Fruit fly (Drosophila melanogaster) whole organism, prepupa: ENCODE results near the gene CG34404.

Experiments used
- Blimp-1 ChIP-seq: fragments of 200-800 bp; sonication (Bioruptor generic); optimal IDR thresholded peaks from 3 replicates; lab custom pipeline; 2017; ENCODE audit warnings: missing biosample characterization, missing genetic modification characterization, mild to moderate bottlenecking, moderate library complexity, missing genetic modification reagents
- CG10631 ChIP-seq: fragments of 200-800 bp; sonication (Bioruptor generic); optimal IDR thresholded peaks from 2 replicates; lab custom pipeline; 2016; ENCODE audit warnings: missing biosample characterization, missing genetic modification characterization
- CG10669 ChIP-seq: fragments of 200-800 bp; sonication (Bioruptor generic); optimal IDR thresholded peaks from 3 replicates; lab custom pipeline; 2018; ENCODE audit warnings: missing biosample characterization, mild to moderate bottlenecking, missing genetic modification characterization, moderate library complexity
- CG11902 ChIP-seq: fragments of 200-800 bp; sonication (Bioruptor generic); optimal IDR thresholded peaks from 3 replicates; lab custom pipeline; 2016; ENCODE audit warnings: missing biosample characterization, missing genetic modification characterization
- CG15336 ChIP-seq: fragments of 200-800 bp; sonication (Bioruptor generic); IDR thresholded peaks from 2 replicates; pipeline ENCODE4 v1.3.6; 2022; ENCODE audit warnings: missing biosample characterization, missing genetic modification characterization
- CG1621 ChIP-seq: fragments of 200-800 bp; sonication (Bioruptor generic); optimal IDR thresholded peaks from 3 replicates; lab custom pipeline; 2018; ENCODE audit warnings: missing biosample characterization, mild to moderate bottlenecking, missing genetic modification characterization
- CG16779 ChIP-seq: fragments of 200-800 bp; sonication (Bioruptor generic); optimal IDR thresholded peaks from 3 replicates; lab custom pipeline; 2017; ENCODE audit warnings: missing biosample characterization, mild to moderate bottlenecking, missing genetic modification characterization
- CG3032 ChIP-seq: fragments of 200-800 bp; optimal IDR thresholded peaks from 2 replicates; lab custom pipeline; 2019; ENCODE audit warnings: missing biosample characterization, mild to moderate bottlenecking, missing genetic modification characterization, moderate library complexity
- CG31627 ChIP-seq: fragments of 200-800 bp; sonication (Bioruptor generic); optimal IDR thresholded peaks from 3 replicates; lab custom pipeline; 2016; ENCODE audit warnings: missing biosample characterization, missing genetic modification characterization
- CG32006 ChIP-seq: fragments of 200-800 bp; sonication (Bioruptor generic); optimal IDR thresholded peaks from 3 replicates; lab custom pipeline; 2017; ENCODE audit warnings: missing biosample characterization, mild to moderate bottlenecking, missing genetic modification characterization
- CG34406 ChIP-seq: fragments of 200-800 bp; sonication (Bioruptor generic); optimal IDR thresholded peaks from 3 replicates; lab custom pipeline; 2016; ENCODE audit warnings: missing biosample characterization, missing genetic modification characterization
- CG3919 ChIP-seq: fragments of 200-800 bp; sonication (Bioruptor generic); optimal IDR thresholded peaks from 3 replicates; lab custom pipeline; 2016; ENCODE audit warnings: missing biosample characterization, missing genetic modification characterization
- CG6163 ChIP-seq: fragments of 200-800 bp; sonication (Bioruptor generic); IDR thresholded peaks from 3 replicates; pipeline ENCODE4 v1.3.6; 2022; ENCODE audit warnings: missing biosample characterization, missing genetic modification characterization
- CG6792 ChIP-seq: fragments of 200-800 bp; sonication (Bioruptor generic); optimal IDR thresholded peaks from 3 replicates; lab custom pipeline; 2016; ENCODE audit warnings: missing biosample characterization, missing genetic modification characterization
- CG6808 ChIP-seq: fragments of 200-800 bp; sonication (Bioruptor generic); optimal IDR thresholded peaks from 3 replicates; lab custom pipeline; 2017; ENCODE audit warnings: missing biosample characterization, missing genetic modification characterization, mild to moderate bottlenecking, moderate library complexity, missing genetic modification reagents
- CG6854 ChIP-seq: fragments of 200-800 bp; sonication (Bioruptor generic); optimal IDR thresholded peaks from 2 replicates; lab custom pipeline; 2017; ENCODE audit warnings: missing biosample characterization, mild to moderate bottlenecking, missing genetic modification characterization
- CG7368 ChIP-seq: fragments of 200-800 bp; sonication (Bioruptor generic); optimal IDR thresholded peaks from 3 replicates; lab custom pipeline; 2016; ENCODE audit warnings: missing biosample characterization, missing genetic modification characterization
- CG8119 ChIP-seq: fragments of 200-800 bp; sonication (Bioruptor generic); IDR thresholded peaks from 3 replicates; pipeline ENCODE4 v1.3.6; 2022; ENCODE audit warnings: missing biosample characterization, missing genetic modification characterization
- CG9139 ChIP-seq: fragments of 200-800 bp; sonication (Bioruptor generic); optimal IDR thresholded peaks from 3 replicates; lab custom pipeline; 2017; ENCODE audit warnings: missing biosample characterization, mild to moderate bottlenecking, missing genetic modification characterization
- Eip75B ChIP-seq: fragments of 200-800 bp; sonication (Bioruptor generic); optimal IDR thresholded peaks from 3 replicates; lab custom pipeline; 2016; ENCODE audit warnings: missing biosample characterization, missing genetic modification characterization
- Eip78C ChIP-seq: fragments of 200-800 bp; sonication (Bioruptor generic); peaks from one replicate; lab custom pipeline; 2016; ENCODE audit warnings: missing biosample characterization, missing genetic modification characterization
- Eip93F ChIP-seq: fragments of 200-800 bp; sonication (Bioruptor generic); optimal IDR thresholded peaks from 2 replicates; lab custom pipeline; 2016; ENCODE audit warnings: missing biosample characterization, mild to moderate bottlenecking, missing genetic modification characterization
- Ets21C ChIP-seq: fragments of 200-800 bp; sonication (Bioruptor generic); optimal IDR thresholded peaks from 3 replicates; lab custom pipeline; 2016; ENCODE audit warnings: missing biosample characterization, missing genetic modification characterization
- Gug ChIP-seq: fragments of 200-800 bp; sonication (Bioruptor generic); IDR thresholded peaks from 2 replicates; pipeline ENCODE4 v1.3.6; 2022; ENCODE audit warnings: missing biosample characterization, missing genetic modification characterization
- Hr39 ChIP-seq: fragments of 200-800 bp; sonication (Bioruptor generic); optimal IDR thresholded peaks from 2 replicates; lab custom pipeline; 2016; ENCODE audit warnings: missing biosample characterization, missing genetic modification characterization
- Met ChIP-seq: fragments of 200-800 bp; sonication (Bioruptor generic); optimal IDR thresholded peaks from 3 replicates; lab custom pipeline; 2016; ENCODE audit warnings: missing biosample characterization, missing genetic modification characterization
- OdsH ChIP-seq: fragments of 200-800 bp; sonication (Bioruptor generic); optimal IDR thresholded peaks from 3 replicates; lab custom pipeline; 2016; ENCODE audit warnings: missing biosample characterization, missing genetic modification characterization
- Smox ChIP-seq: fragments of 200-800 bp; sonication (Bioruptor generic); optimal IDR thresholded peaks from 3 replicates; lab custom pipeline; 2016; ENCODE audit warnings: missing biosample characterization, missing genetic modification characterization
- Sox102F ChIP-seq: fragments of 200-800 bp; sonication (Bioruptor generic); optimal IDR thresholded peaks from 2 replicates; lab custom pipeline; 2016; ENCODE audit warnings: missing biosample characterization, mild to moderate bottlenecking, missing genetic modification characterization
- Sox14 ChIP-seq: fragments of 200-800 bp; sonication (Bioruptor generic); optimal IDR thresholded peaks from 3 replicates; lab custom pipeline; 2016; ENCODE audit warnings: missing biosample characterization, missing genetic modification characterization
- Sox15 ChIP-seq: fragments of 200-800 bp; sonication (Bioruptor generic); optimal IDR thresholded peaks from 3 replicates; lab custom pipeline; 2016; ENCODE audit warnings: missing biosample characterization, missing genetic modification characterization
- achi ChIP-seq: fragments of 200-800 bp; sonication (Bioruptor generic); optimal IDR thresholded peaks from 3 replicates; lab custom pipeline; 2016; ENCODE audit warnings: missing biosample characterization, missing genetic modification characterization
- acj6 ChIP-seq: fragments of 200-800 bp; sonication (Bioruptor generic); optimal IDR thresholded peaks from 3 replicates; lab custom pipeline; 2016; ENCODE audit warnings: missing biosample characterization, missing genetic modification characterization
- cyc ChIP-seq: fragments of 200-800 bp; sonication (Bioruptor generic); optimal IDR thresholded peaks from 3 replicates; lab custom pipeline; 2016; ENCODE audit warnings: missing biosample characterization, missing genetic modification characterization
- dac ChIP-seq: fragments of 200-800 bp; sonication (Bioruptor generic); optimal IDR thresholded peaks from 2 replicates; lab custom pipeline; 2017; ENCODE audit warnings: missing biosample characterization, mild to moderate bottlenecking, missing genetic modification characterization
- eg ChIP-seq: fragments of 200-800 bp; sonication (Bioruptor generic); IDR thresholded peaks from 3 replicates; pipeline ENCODE4 v1.3.6; 2022; ENCODE audit warnings: missing biosample characterization, missing genetic modification characterization
- esn ChIP-seq: fragments of 200-800 bp; sonication (Bioruptor generic); optimal IDR thresholded peaks from 2 replicates; lab custom pipeline; 2016; ENCODE audit warnings: missing biosample characterization, mild to moderate bottlenecking, missing genetic modification characterization, moderate library complexity
- fd59A ChIP-seq: fragments of 200-800 bp; sonication (Bioruptor generic); optimal IDR thresholded peaks from 2 replicates; lab custom pipeline; 2017; ENCODE audit warnings: missing biosample characterization, mild to moderate bottlenecking, missing genetic modification characterization, missing genetic modification reagents
- fkh ChIP-seq: fragments of 200-800 bp; sonication (Bioruptor generic); optimal IDR thresholded peaks from 3 replicates; lab custom pipeline; 2017; ENCODE audit warnings: missing biosample characterization, mild to moderate bottlenecking, missing genetic modification characterization, moderate library complexity
- lz ChIP-seq: fragments of 200-800 bp; sonication (Bioruptor generic); optimal IDR thresholded peaks from 3 replicates; lab custom pipeline; 2016; ENCODE audit warnings: missing biosample characterization, missing genetic modification characterization
- net ChIP-seq: fragments of 200-800 bp; sonication (Bioruptor generic); optimal IDR thresholded peaks from 3 replicates; lab custom pipeline; 2016; ENCODE audit warnings: missing biosample characterization, missing genetic modification characterization
- pdm3 ChIP-seq: fragments of 200-800 bp; sonication (Bioruptor generic); optimal IDR thresholded peaks from 3 replicates; lab custom pipeline; 2016; ENCODE audit warnings: missing biosample characterization, missing genetic modification characterization
- spab ChIP-seq: fragments of 200-800 bp; sonication (Bioruptor generic); optimal IDR thresholded peaks from 2 replicates; lab custom pipeline; 2017; ENCODE audit warnings: missing biosample characterization, mild to moderate bottlenecking, missing genetic modification characterization, missing genetic modification reagents
- ss ChIP-seq, 2 experiments: fragments of 200-800 bp; sonication (Bioruptor generic); optimal IDR thresholded peaks; 2 replicates in 1 of 2; 3 replicates in 1 of 2; lab custom pipeline; 2017 to 2018; ENCODE audit warnings: mild to moderate bottlenecking in 2 of 2, missing biosample characterization in 2 of 2, missing genetic modification characterization in 2 of 2, moderate library complexity in 1 of 2
- svp ChIP-seq: fragments of 200-800 bp; sonication (Bioruptor generic); peaks from one replicate; lab custom pipeline; 2016; ENCODE audit warnings: missing biosample characterization, missing genetic modification characterization
- topi ChIP-seq: fragments of 200-800 bp; sonication (Bioruptor generic); optimal IDR thresholded peaks from 3 replicates; lab custom pipeline; 2016; ENCODE audit warnings: missing biosample characterization, missing genetic modification characterization
- vri ChIP-seq: fragments of 200-800 bp; sonication (Bioruptor generic); optimal IDR thresholded peaks from 3 replicates; lab custom pipeline; 2016; ENCODE audit warnings: missing biosample characterization, mild to moderate bottlenecking, missing genetic modification characterization

The CG34404 gene

DNA sequence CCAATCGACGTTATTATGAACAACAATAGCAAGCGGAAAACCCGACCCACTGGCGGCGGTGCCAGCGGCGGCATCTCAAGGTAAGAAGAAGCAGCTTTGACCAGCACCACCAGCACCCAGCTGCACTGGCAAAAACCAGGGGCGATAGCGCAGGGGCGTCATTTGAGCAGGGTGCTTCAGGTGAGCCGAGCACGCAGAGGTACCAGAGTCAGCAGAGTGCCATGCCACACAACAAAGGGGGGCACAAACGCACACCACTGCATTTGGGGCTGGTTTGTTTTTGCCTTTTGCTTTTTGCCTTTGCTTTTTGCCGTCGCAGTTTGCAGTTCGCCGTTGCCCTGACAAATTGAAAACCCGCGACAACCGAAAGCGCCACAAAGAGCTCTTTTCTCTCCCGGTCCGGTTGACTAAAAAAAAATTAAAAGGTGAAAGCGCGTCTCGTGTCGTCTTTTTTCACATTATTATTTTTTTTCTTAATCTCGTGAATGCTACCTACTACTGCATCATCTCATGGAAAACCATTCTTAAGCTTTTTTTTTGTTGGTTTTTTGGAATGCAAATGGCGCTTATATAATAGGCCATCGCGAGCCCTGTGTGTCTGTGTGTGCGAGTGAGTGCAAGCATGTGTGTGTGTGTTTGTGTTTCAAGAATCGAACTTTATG, 41.8 kb upstream of the CG34404 start (continued):
- TF ChIP-seq CG6854 = no peak
- no peak for TF ChIP-seq CG6792 (GFP tag; lab: Kevin White, UChicago)
- TF ChIP-seq vri (GFP tag; lab: Kevin White, UChicago) = peak; percentile 62
- TF ChIP-seq esn = peak; percentile 14
- peak; percentile 20 for TF ChIP-seq achi
- peak; percentile 43; the same call in 2 of the 3 replicates for TF ChIP-seq CG6163 (GFP tag; lab: Robert Waterston, UW)
- TF ChIP-seq acj6 (GFP tag; lab: Kevin White, UChicago) = no peak
- peak; percentile 60; the same call in 2 of the 3 replicates for TF ChIP-seq CG8119
- no peak for TF ChIP-seq CG1621 (tag; lab: Kevin White, UChicago)
- TF ChIP-seq CG3919 = peak; percentile 52
- peak; percentile 23 for TF ChIP-seq net (GFP tag; lab: Kevin White, UChicago)
- no peak for TF ChIP-seq CG6808 (GFP tag; lab: Kevin White, UChicago)
- TF ChIP-seq dac (GFP tag; lab: Kevin White, UChicago) = peak; percentile 40
- no peak for TF ChIP-seq Blimp-1 (GFP tag; lab: Kevin White, UChicago)
- TF ChIP-seq lz (GFP tag; lab: Kevin White, UChicago) = no peak
- TF ChIP-seq, all 60 proteins: peak for 28

DNA sequence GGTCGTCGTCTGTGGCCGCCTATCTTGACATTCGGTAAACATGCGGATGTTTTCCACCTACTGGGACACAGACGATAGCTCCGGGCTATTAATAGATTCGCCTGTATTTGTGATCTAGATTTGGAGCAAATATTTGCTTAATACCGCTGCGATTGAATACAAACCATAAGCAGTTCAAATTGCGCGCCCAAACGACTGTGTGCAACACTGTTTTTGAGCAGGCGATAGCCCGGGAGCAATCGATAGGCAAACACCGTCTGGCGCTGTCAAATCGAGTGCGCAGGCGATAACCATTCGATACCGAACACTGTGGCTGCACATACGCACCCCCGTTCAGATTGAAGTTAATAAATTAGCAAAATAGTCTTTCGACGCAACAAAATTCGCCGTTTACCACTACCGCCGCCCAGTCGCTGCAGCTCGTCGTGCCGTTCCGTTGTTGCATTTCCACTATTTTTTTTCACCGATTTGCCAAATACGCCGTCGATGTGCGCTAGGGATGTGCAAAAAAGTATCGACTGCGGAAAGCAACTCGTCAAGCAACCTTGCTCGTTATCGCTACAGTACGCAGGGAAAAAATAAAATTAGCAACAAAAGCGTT, 40.8 kb upstream of the CG34404 start, which contains the start of gene Atx2:
Gene Atx2, plus strand, starts transcription at position 293 of the 601 bp plus-strand sequence.
- TF ChIP-seq Gug (GFP tag; lab: Robert Waterston, UW) = no peak
- no peak for TF ChIP-seq Sox102F (GFP tag; lab: Kevin White, UChicago)
- TF ChIP-seq CG3919 = peak; percentile 1
- no peak for TF ChIP-seq CG34406
- peak; percentile 79 for TF ChIP-seq Eip78C (GFP tag; lab: Kevin White, UChicago)
- no peak for TF ChIP-seq Eip93F
- no peak for TF ChIP-seq CG6854
- TF ChIP-seq fkh (GFP tag; lab: Kevin White, UChicago) = peak; percentile 59
- peak; percentile 3 for TF ChIP-seq Ets21C (GFP tag; lab: Kevin White, UChicago)
- no peak for TF ChIP-seq fd59A (GFP tag; lab: Kevin White, UChicago)
- TF ChIP-seq CG10631 (GFP tag; lab: Kevin White, UChicago) = no peak
- TF ChIP-seq CG6792 (GFP tag; lab: Kevin White, UChicago) = peak; percentile 5
- TF ChIP-seq ss (GFP tag; optimal IDR thresholded peaks at IDR 0.05; lab: Kevin White, UChicago) = no peak
- no peak for TF ChIP-seq net (GFP tag; lab: Kevin White, UChicago)
- TF ChIP-seq cyc = peak; percentile 18
- peak; percentile 33 for TF ChIP-seq Sox14
- peak; percentile 38 for TF ChIP-seq lz (GFP tag; lab: Kevin White, UChicago)
- no peak for TF ChIP-seq CG11902 (GFP tag; lab: Kevin White, UChicago)
- peak; percentile 2 for TF ChIP-seq Met (GFP tag; lab: Kevin White, UChicago)
- TF ChIP-seq eg (GFP tag; lab: Robert Waterston, UW) = no peak
- TF ChIP-seq CG8119 = no peak
- TF ChIP-seq CG10669 (GFP tag; lab: Kevin White, UChicago) = no peak
- TF ChIP-seq achi = peak; percentile 22
- peak; percentile 27 for TF ChIP-seq CG31627 (GFP tag; lab: Kevin White, UChicago)
- TF ChIP-seq Smox (GFP tag; lab: Kevin White, UChicago) = peak; percentile 32
- peak; percentile 18 for TF ChIP-seq topi
- peak; percentile 32 for TF ChIP-seq OdsH (GFP tag; lab: Kevin White, UChicago)
- no peak for TF ChIP-seq CG16779 (tag; lab: Kevin White, UChicago)
- no peak for TF ChIP-seq Sox15
- peak; percentile 13 for TF ChIP-seq CG7368 (GFP tag; lab: Kevin White, UChicago)
- TF ChIP-seq Eip75B (GFP tag; lab: Kevin White, UChicago) = peak; percentile 15
- TF ChIP-seq CG32006 (GFP tag; lab: Kevin White, UChicago) = no peak
- TF ChIP-seq CG9139 (GFP tag; lab: Kevin White, UChicago) = no peak
- no peak for TF ChIP-seq CG1621 (tag; lab: Kevin White, UChicago)
- TF ChIP-seq spab (GFP tag; lab: Kevin White, UChicago) = no peak
- TF ChIP-seq svp (GFP tag; lab: Kevin White, UChicago) = peak; percentile 63
- TF ChIP-seq Hr39 = peak; percentile 40
- peak; percentile 15 for TF ChIP-seq pdm3 (GFP tag; lab: Kevin White, UChicago)
- no peak for TF ChIP-seq CG15336 (GFP tag; lab: Robert Waterston, UW)
- no peak for TF ChIP-seq acj6 (GFP tag; lab: Kevin White, UChicago)
- no peak for TF ChIP-seq CG6163 (GFP tag; lab: Robert Waterston, UW)
- no peak for TF ChIP-seq CG3032 (tag; lab: Kevin White, UChicago)
- peak; percentile 36 for TF ChIP-seq esn
